Fruit fly (Drosophila melanogaster): ENCODE results near the gene Glt.

- TF ChIP-seq CG5204 (GFP tag; optimal IDR thresholded peaks at IDR 0.05) (no peak), Hr96 (GFP tag; optimal IDR thresholded peaks at IDR 0.05) (no peak), toe (GFP tag; optimal IDR thresholded peaks at IDR 0.05) (no peak), CG12768 (GFP tag; optimal IDR thresholded peaks at IDR 0.05) (no peak), tj (GFP tag; optimal IDR thresholded peaks at IDR 0.05) (no peak), ovo (GFP tag; optimal IDR thresholded peaks at IDR 0.05) (no peak), kay (GFP tag; ENCODE audit: borderline replicate concordance) (no peak)
Observed at dm6 chr2L:8690913-8691291, 18.4 kb downstream of the Glt start.
